Fruit fly (Drosophila melanogaster) whole organism, embryonic: ENCODE data around the gene Ir76b.

Experiments
- Ada2b ChIP-seq: fragments of 200-800 bp; sonication (Bioruptor generic); IDR thresholded peaks from 2 replicates; pipeline ENCODE4 v1.3.6; 2022; ENCODE audit warnings: missing biosample characterization, missing genetic modification characterization
- Awh ChIP-seq: fragments of 200-800 bp; sonication (Bioruptor generic); IDR thresholded peaks from 2 replicates; pipeline ENCODE4, ENCODE4 v1.3.6; 2022; ENCODE audit warnings: missing biosample characterization, missing genetic modification characterization
- Bteb2 ChIP-seq: fragments of 200-800 bp; sonication (Bioruptor generic); optimal IDR thresholded peaks from 2 replicates; lab custom pipeline; 2016; ENCODE audit warnings: missing biosample characterization, missing genetic modification characterization
- CG11247 ChIP-seq: fragments of 200-800 bp; sonication (Bioruptor generic); IDR thresholded peaks from 2 replicates; pipeline ENCODE4 v1.3.6; 2022; ENCODE audit warnings: missing biosample characterization, missing genetic modification characterization
- CG11398 ChIP-seq: fragments of 200-800 bp; sonication (Bioruptor generic); optimal IDR thresholded peaks from 2 replicates; lab custom pipeline; 2016; ENCODE audit warnings: missing biosample characterization, missing genetic modification characterization
- CG12104 ChIP-seq: fragments of 200-800 bp; sonication (Bioruptor generic); optimal IDR thresholded peaks from 3 replicates; lab custom pipeline; 2016; ENCODE audit warnings: missing biosample characterization, missing genetic modification characterization
- CG13123 ChIP-seq: fragments of 200-800 bp; sonication (Bioruptor generic); optimal IDR thresholded peaks from 2 replicates; lab custom pipeline; 2016; ENCODE audit warnings: missing biosample characterization, missing genetic modification characterization
- CG13287 ChIP-seq: fragments of 200-800 bp; sonication (Bioruptor generic); IDR thresholded peaks from 2 replicates; pipeline ENCODE4 v1.3.6; 2022; ENCODE audit warnings: missing biosample characterization, missing genetic modification characterization; ENCODE audit not compliant: partially characterized antibody
- CG13424 ChIP-seq: fragments of 200-800 bp; sonication (Bioruptor generic); optimal IDR thresholded peaks from 2 replicates; lab custom pipeline; 2019; ENCODE audit warnings: missing biosample characterization, mild to moderate bottlenecking, missing genetic modification characterization, moderate library complexity
- CG13775 ChIP-seq: fragments of 200-800 bp; sonication (Bioruptor generic); optimal IDR thresholded peaks from 3 replicates; lab custom pipeline; 2017; ENCODE audit warnings: missing biosample characterization, mild to moderate bottlenecking, missing genetic modification characterization
- CG14050 ChIP-seq: fragments of 200-800 bp; sonication (Bioruptor generic); IDR thresholded peaks from 3 replicates; pipeline ENCODE4 v1.3.6; 2022; ENCODE audit warnings: missing biosample characterization, missing genetic modification characterization
- CG1603 ChIP-seq: fragments of 200-800 bp; sonication (Bioruptor generic); optimal IDR thresholded peaks from 2 replicates; lab custom pipeline; 2019; ENCODE audit warnings: missing biosample characterization, mild to moderate bottlenecking, missing genetic modification characterization, moderate library complexity
- CG17359 ChIP-seq: fragments of 200-800 bp; sonication (Bioruptor generic); optimal IDR thresholded peaks from 3 replicates; lab custom pipeline; 2018; ENCODE audit warnings: missing biosample characterization, mild to moderate bottlenecking, missing genetic modification characterization, moderate library complexity
- CG18764 ChIP-seq: fragments of 200-800 bp; sonication (Bioruptor generic); optimal IDR thresholded peaks from 3 replicates; lab custom pipeline; 2016; ENCODE audit warnings: missing biosample characterization, missing genetic modification characterization
- CG2129 ChIP-seq: fragments of 200-800 bp; sonication (Bioruptor generic); IDR thresholded peaks from 2 replicates; pipeline ENCODE4 v1.3.6; 2022; ENCODE audit warnings: missing biosample characterization, missing genetic modification characterization; ENCODE audit not compliant: partially characterized antibody
- CG34422 ChIP-seq: fragments of 200-800 bp; sonication (Bioruptor generic); IDR thresholded peaks from 3 replicates; pipeline ENCODE4 v1.3.6; 2022; ENCODE audit warnings: missing biosample characterization, missing genetic modification characterization
- CG42726 ChIP-seq: fragments of 200-800 bp; sonication (Bioruptor generic); IDR thresholded peaks from 2 replicates; pipeline ENCODE4 v1.3.6; 2022; ENCODE audit warnings: missing biosample characterization, missing genetic modification characterization; ENCODE audit not compliant: partially characterized antibody
- CG43689 ChIP-seq: fragments of 200-800 bp; sonication (Bioruptor generic); IDR thresholded peaks from 2 replicates; pipeline ENCODE4 v1.3.6; 2022; ENCODE audit warnings: missing biosample characterization, missing genetic modification characterization
- CG5180 ChIP-seq: fragments of 200-800 bp; sonication (Bioruptor generic); optimal IDR thresholded peaks from 3 replicates; lab custom pipeline; 2017; ENCODE audit warnings: missing biosample characterization, missing genetic modification characterization, mild to moderate bottlenecking, moderate library complexity, missing genetic modification reagents
- CG6254 ChIP-seq: fragments of 200-800 bp; sonication (Bioruptor generic); optimal IDR thresholded peaks from 3 replicates; lab custom pipeline; 2017; ENCODE audit warnings: mild to moderate bottlenecking, missing biosample characterization, missing genetic modification reagents, missing genetic modification characterization
- CG6683 ChIP-seq: fragments of 200-800 bp; sonication (Bioruptor generic); optimal IDR thresholded peaks from 2 replicates; lab custom pipeline; 2017; ENCODE audit warnings: missing biosample characterization, mild to moderate bottlenecking, missing genetic modification characterization, missing genetic modification reagents
- CG6689 ChIP-seq: fragments of 200-800 bp; sonication (Bioruptor generic); IDR thresholded peaks from 2 replicates; pipeline ENCODE4 v1.3.6; 2022; ENCODE audit warnings: missing biosample characterization, missing genetic modification characterization
- CG8765 ChIP-seq: fragments of 200-800 bp; sonication (Bioruptor generic); IDR thresholded peaks from 2 replicates; pipeline ENCODE4 v1.3.6; 2022; ENCODE audit warnings: missing biosample characterization, missing genetic modification characterization
- CG9797 ChIP-seq: fragments of 200-800 bp; sonication (Bioruptor generic); optimal IDR thresholded peaks from 3 replicates; lab custom pipeline; 2018; ENCODE audit warnings: missing biosample characterization, mild to moderate bottlenecking, missing genetic modification characterization
- Dbx ChIP-seq: fragments of 200-800 bp; sonication (Bioruptor generic); IDR thresholded peaks from 3 replicates; pipeline ENCODE4 v1.3.6; 2022; ENCODE audit warnings: missing biosample characterization, missing genetic modification characterization
- Dfd ChIP-seq, 2 experiments: fragments of >200 bp; optimal IDR thresholded peaks; 2 replicates each; lab custom pipeline; 2017; ENCODE audit warnings: missing biosample characterization in 2 of 2, missing genetic modification characterization in 2 of 2
- Dip2 ChIP-seq: fragments of 200-800 bp; sonication (Bioruptor generic); IDR thresholded peaks from 2 replicates; pipeline ENCODE4 v1.3.6; 2022; ENCODE audit warnings: missing biosample characterization, missing genetic modification characterization
- Doc3 ChIP-seq: fragments of 200-800 bp; sonication (Bioruptor generic); IDR thresholded peaks from 3 replicates; pipeline ENCODE4 v1.3.6; 2022; ENCODE audit warnings: missing biosample characterization, missing genetic modification characterization; ENCODE audit not compliant: partially characterized antibody
- HmgD ChIP-seq: fragments of 200-800 bp; sonication (Bioruptor generic); optimal IDR thresholded peaks from 3 replicates; lab custom pipeline; 2016; ENCODE audit warnings: missing biosample characterization, missing genetic modification characterization
- Lim3 ChIP-seq: fragments of 200-800 bp; sonication (Bioruptor generic); IDR thresholded peaks from 2 replicates; pipeline ENCODE4 v1.3.6; 2022; ENCODE audit warnings: missing biosample characterization, missing genetic modification characterization
- Myb ChIP-seq: fragments of 200-800 bp; sonication (Bioruptor generic); optimal IDR thresholded peaks from 2 replicates; lab custom pipeline; 2016; ENCODE audit warnings: missing biosample characterization, missing genetic modification characterization
- Ptx1 ChIP-seq: fragments of 200-800 bp; sonication (Bioruptor generic); IDR thresholded peaks from 2 replicates; pipeline ENCODE4 v1.3.6; 2022; ENCODE audit warnings: missing biosample characterization, missing genetic modification characterization
- Six4 ChIP-seq: fragments of 200-800 bp; sonication (Bioruptor generic); optimal IDR thresholded peaks from 2 replicates; lab custom pipeline; 2016; ENCODE audit warnings: missing biosample characterization, missing genetic modification characterization
- Trl ChIP-seq, 3 experiments: fragments of >200 bp in 2 of 3; fragments of 200-800 bp in 1 of 3; sonication (Bioruptor generic) in 1 of 3; optimal IDR thresholded peaks; 2 replicates in 1 of 3; 3 replicates in 2 of 3; lab custom pipeline; 2016 to 2017; ENCODE audit warnings: missing biosample characterization in 1 of 3, missing genetic modification characterization in 1 of 3
- aop ChIP-seq: fragments of 200-800 bp; sonication (Bioruptor generic); IDR thresholded peaks from 2 replicates; pipeline ENCODE4 v1.3.6; 2022; ENCODE audit warnings: missing biosample characterization, missing genetic modification characterization
- ap ChIP-seq: fragments of 200-800 bp; sonication (Bioruptor generic); IDR thresholded peaks from 2 replicates; pipeline ENCODE4 v1.3.6; 2022; ENCODE audit warnings: missing biosample characterization, missing genetic modification characterization
- btn ChIP-seq: fragments of 200-800 bp; sonication (Bioruptor generic); optimal IDR thresholded peaks from 2 replicates; lab custom pipeline; 2016; ENCODE audit warnings: missing biosample characterization, missing genetic modification characterization
- cas ChIP-seq: fragments of 200-800 bp; sonication (Bioruptor generic); IDR thresholded peaks from 2 replicates; pipeline ENCODE4 v1.3.6; 2022; ENCODE audit warnings: missing biosample characterization, missing genetic modification characterization
- corto ChIP-seq: fragments of 200-800 bp; sonication (Bioruptor generic); optimal IDR thresholded peaks from 2 replicates; lab custom pipeline; 2016; ENCODE audit warnings: missing biosample characterization, mild to moderate bottlenecking, missing genetic modification characterization, moderate library complexity
- danr ChIP-seq: fragments of 200-800 bp; sonication (Bioruptor generic); IDR thresholded peaks from 2 replicates; pipeline ENCODE4 v1.3.6; 2022; ENCODE audit warnings: missing biosample characterization, missing genetic modification characterization
- h ChIP-seq: fragments of >200 bp; optimal IDR thresholded peaks from 2 replicates; lab custom pipeline; 2017
- hkb ChIP-seq, 2 experiments: fragments of 200-800 bp in 1 of 2; fragments of >200 bp in 1 of 2; sonication (Bioruptor generic) in 1 of 2; IDR thresholded peaks in 1 of 2; optimal IDR thresholded peaks in 1 of 2; 2 replicates each; pipeline versions ENCODE4 v1.3.6 to Lab custom; 2017 to 2022; ENCODE audit warnings: missing biosample characterization in 1 of 2, missing genetic modification characterization in 1 of 2
- inv ChIP-seq: fragments of 200-800 bp; sonication (Bioruptor generic); IDR thresholded peaks from 2 replicates; pipeline ENCODE4 v1.3.6; 2022; ENCODE audit warnings: missing biosample characterization, missing genetic modification characterization; ENCODE audit not compliant: partially characterized antibody
- peb ChIP-seq: fragments of 200-800 bp; sonication (Bioruptor generic); IDR thresholded peaks from 2 replicates; pipeline ENCODE4 v1.3.6; 2022; ENCODE audit warnings: missing biosample characterization, missing genetic modification characterization
- prd ChIP-seq, 3 experiments: fragments of >200 bp in 2 of 3; fragments of 200-800 bp in 1 of 3; sonication (Bioruptor generic) in 1 of 3; optimal IDR thresholded peaks in 2 of 3; IDR thresholded peaks in 1 of 3; 2 replicates in 2 of 3; 3 replicates in 1 of 3; pipeline versions ENCODE4 v1.3.6 to Lab custom; 2017 to 2022; ENCODE audit warnings: missing biosample characterization in 1 of 3, missing genetic modification characterization in 1 of 3
- sens-2 ChIP-seq: fragments of 200-800 bp; sonication (Bioruptor generic); IDR thresholded peaks from 2 replicates; pipeline ENCODE4 v1.3.6; 2022; ENCODE audit warnings: missing biosample characterization, missing genetic modification characterization
- sob ChIP-seq: fragments of 200-800 bp; sonication (Bioruptor generic); IDR thresholded peaks from 2 replicates; pipeline ENCODE4 v1.3.6; 2022; ENCODE audit warnings: missing biosample characterization, missing genetic modification characterization
- tap ChIP-seq: fragments of 200-800 bp; optimal IDR thresholded peaks from 3 replicates; lab custom pipeline; 2019; ENCODE audit warnings: missing biosample characterization, mild to moderate bottlenecking, missing genetic modification characterization, moderate library complexity
- tio ChIP-seq: fragments of 200-800 bp; sonication (Bioruptor generic); optimal IDR thresholded peaks from 2 replicates; lab custom pipeline; 2017; ENCODE audit warnings: missing biosample characterization, missing genetic modification characterization, inconsistent platforms
- unc-4 ChIP-seq: fragments of 200-800 bp; sonication (Bioruptor generic); IDR thresholded peaks from 2 replicates; pipeline ENCODE4 v1.3.6; 2022; ENCODE audit warnings: missing biosample characterization, missing genetic modification characterization; ENCODE audit not compliant: partially characterized antibody
- wek ChIP-seq: fragments of 200-800 bp; sonication (Bioruptor generic); optimal IDR thresholded peaks from 3 replicates; lab custom pipeline; 2018; ENCODE audit warnings: missing biosample characterization, mild to moderate bottlenecking, missing genetic modification characterization, moderate library complexity

Gene Ir76b

dm6 chr3L:20097312-20097711 is 14.0 kb downstream of the Ir76b start (continued):
- TF ChIP-seq h (lab: Kevin White, UChicago) (no peak), CG5180 (GFP tag; lab: Kevin White, UChicago) (no peak), aop (GFP tag; lab: Robert Waterston, UW) (no peak), CG34422 (GFP tag; lab: Robert Waterston, UW) (peak; percentile 34; the same call in 1 of the 3 replicates), tio (GFP tag; lab: Kevin White, UChicago) (no peak), CG1603 (peak; percentile 43), corto (GFP tag; lab: Kevin White, UChicago) (no peak), Awh (GFP tag; lab: Robert Waterston, UW) (no peak), Ptx1 (GFP tag; lab: Robert Waterston, UW) (no peak), hkb (optimal IDR thresholded peaks at IDR 0.05; lab: Kevin White, UChicago) (no peak), hkb (GFP tag; IDR thresholded peaks at IDR 0.05; lab: Robert Waterston, UW) (no peak), unc-4 (GFP tag; lab: Robert Waterston, UW) (no peak), CG13424 (tag; lab: Kevin White, UChicago) (no peak), CG13287 (GFP tag; lab: Robert Waterston, UW) (peak; percentile 34; the same call in 1 of the 2 replicates), Dip2 (GFP tag; lab: Robert Waterston, UW) (peak; percentile 95), CG11247 (no peak), CG13123 (GFP tag; lab: Kevin White, UChicago) (no peak), btn (no peak), sens-2 (no peak), CG11398 (no peak), Trl (optimal IDR thresholded peaks at IDR 0.05; lab: Kevin White, UChicago) (no peak), Trl (GFP tag; optimal IDR thresholded peaks at IDR 0.05; lab: Kevin White, UChicago) (no peak), peb (GFP tag; lab: Robert Waterston, UW) (no peak), prd (optimal IDR thresholded peaks at IDR 0.05; lab: Kevin White, UChicago) (no peak), prd (GFP tag; IDR thresholded peaks at IDR 0.05; lab: Robert Waterston, UW) (no peak), CG42726 (peak; percentile 91), danr (GFP tag; lab: Robert Waterston, UW) (no peak), Bteb2 (GFP tag; lab: Kevin White, UChicago) (no peak), sob (GFP tag; lab: Robert Waterston, UW) (peak; percentile 60), CG12104 (no peak), HmgD (GFP tag; lab: Kevin White, UChicago) (peak; percentile 63), cas (GFP tag; lab: Robert Waterston, UW) (no peak), ap (GFP tag; lab: Robert Waterston, UW) (no peak), CG17359 (no peak), Doc3 (GFP tag; lab: Robert Waterston, UW) (no peak), Six4 (no peak), CG14050 (GFP tag; lab: Robert Waterston, UW) (no peak), CG6254 (GFP tag; lab: Kevin White, UChicago) (no peak), CG43689 (no peak), Myb (peak; percentile 27), Dfd (GFP tag; optimal IDR thresholded peaks at IDR 0.05; lab: Kevin White, UChicago) (no peak), CG2129 (no peak), tap (tag; lab: Kevin White, UChicago) (no peak), CG8765 (GFP tag; lab: Robert Waterston, UW) (no peak), CG18764 (GFP tag; lab: Kevin White, UChicago) (peak; percentile 20), CG6683 (no peak), Lim3 (no peak), wek (GFP tag; lab: Kevin White, UChicago) (no peak), CG6689 (GFP tag; lab: Robert Waterston, UW) (no peak), CG13775 (no peak), CG9797 (GFP tag; lab: Kevin White, UChicago) (no peak), Dbx (GFP tag; lab: Robert Waterston, UW) (no peak), Ada2b (GFP tag; lab: Robert Waterston, UW) (no peak), inv (GFP tag; lab: Robert Waterston, UW) (0 out of 2 replicates have a peak, but pooled peaks have one; percentile 17)
